Fruit fly (Drosophila melanogaster) whole organism, embryonic: Measurements from ENCODE around the gene CG4770.

Source experiments
- Aef1 ChIP-seq: fragments of 200-800 bp; sonication (Bioruptor generic); IDR thresholded peaks from 3 replicates; pipeline ENCODE4 v1.3.6; 2022; ENCODE audit warnings: missing biosample characterization, missing genetic modification characterization
- Awh ChIP-seq: fragments of 200-800 bp; sonication (Bioruptor generic); IDR thresholded peaks from 2 replicates; pipeline ENCODE4, ENCODE4 v1.3.6; 2022; ENCODE audit warnings: missing biosample characterization, missing genetic modification characterization
- CG10366 ChIP-seq: fragments of 200-800 bp; sonication (Bioruptor generic); IDR thresholded peaks from 2 replicates; pipeline ENCODE4 v1.3.6; 2022; ENCODE audit warnings: missing biosample characterization, missing genetic modification characterization
- CG11696 ChIP-seq: fragments of 200-800 bp; sonication (Bioruptor generic); IDR thresholded peaks from 2 replicates; pipeline ENCODE4 v1.3.6; 2022; ENCODE audit warnings: missing biosample characterization, missing genetic modification characterization
- CG12769 ChIP-seq: fragments of 200-800 bp; sonication (Bioruptor generic); optimal IDR thresholded peaks from 2 replicates; lab custom pipeline; 2019; ENCODE audit warnings: missing biosample characterization, mild to moderate bottlenecking, missing genetic modification characterization, moderate library complexity
- CG16863 ChIP-seq: fragments of 200-800 bp; sonication (Bioruptor generic); optimal IDR thresholded peaks from 3 replicates; lab custom pipeline; 2016; ENCODE audit warnings: missing biosample characterization, missing genetic modification characterization
- CG2712 ChIP-seq: fragments of 200-800 bp; optimal IDR thresholded peaks from 3 replicates; lab custom pipeline; 2019; ENCODE audit warnings: missing biosample characterization, mild to moderate bottlenecking, missing genetic modification characterization, moderate library complexity
- CG32532 ChIP-seq: fragments of 200-800 bp; sonication (Bioruptor generic); IDR thresholded peaks from 2 replicates; pipeline ENCODE4 v1.3.6; 2022; ENCODE audit warnings: missing biosample characterization, missing genetic modification characterization
- CG3847 ChIP-seq: fragments of 200-800 bp; sonication (Bioruptor generic); IDR thresholded peaks from 2 replicates; pipeline ENCODE4 v1.3.6; 2022; ENCODE audit warnings: missing biosample characterization, missing genetic modification characterization
- CG6689 ChIP-seq: fragments of 200-800 bp; sonication (Bioruptor generic); IDR thresholded peaks from 2 replicates; pipeline ENCODE4 v1.3.6; 2022; ENCODE audit warnings: missing biosample characterization, missing genetic modification characterization
- CG6813 ChIP-seq: fragments of 200-800 bp; sonication (Bioruptor generic); optimal IDR thresholded peaks from 2 replicates; lab custom pipeline; 2017; ENCODE audit warnings: missing biosample characterization, missing genetic modification characterization, mild to moderate bottlenecking, moderate library complexity, missing genetic modification reagents
- CG7556 ChIP-seq: fragments of 200-800 bp; sonication (Bioruptor generic); optimal IDR thresholded peaks from 2 replicates; lab custom pipeline; 2017; ENCODE audit warnings: missing biosample characterization, mild to moderate bottlenecking, missing genetic modification characterization
- CG9932 ChIP-seq: fragments of 200-800 bp; sonication (Bioruptor generic); IDR thresholded peaks from 2 replicates; pipeline ENCODE4 v1.3.6; 2022; ENCODE audit warnings: missing biosample characterization, missing genetic modification characterization
- CTCF ChIP-seq: fragments of 200-800 bp; sonication (Bioruptor generic); optimal IDR thresholded peaks from 2 replicates; lab custom pipeline; 2017; ENCODE audit warnings: missing biosample characterization, mild to moderate bottlenecking, missing genetic modification characterization, moderate library complexity
- Dip3 ChIP-seq: fragments of 200-800 bp; sonication (Bioruptor generic); optimal IDR thresholded peaks from 3 replicates; lab custom pipeline; 2016; ENCODE audit warnings: missing biosample characterization, missing genetic modification characterization
- Ets65A ChIP-seq: fragments of 200-800 bp; sonication (Bioruptor generic); peaks from one replicate; lab custom pipeline; 2016; ENCODE audit warnings: missing biosample characterization, missing genetic modification characterization
- H2.0 ChIP-seq: fragments of 200-800 bp; sonication (Bioruptor generic); IDR thresholded peaks from 2 replicates; pipeline ENCODE4 v1.3.6; 2022; ENCODE audit warnings: missing biosample characterization, missing genetic modification characterization
- HLH3B ChIP-seq: fragments of 200-800 bp; sonication (Bioruptor generic); IDR thresholded peaks from 2 replicates; pipeline ENCODE4 v1.3.6; 2022; ENCODE audit warnings: missing biosample characterization, missing genetic modification characterization
- Lhr ChIP-seq: fragments of 200-800 bp; sonication (Bioruptor generic); optimal IDR thresholded peaks from 3 replicates; lab custom pipeline; 2017; ENCODE audit warnings: mild to moderate bottlenecking, missing biosample characterization, missing genetic modification reagents, missing genetic modification characterization
- Lim3 ChIP-seq: fragments of 200-800 bp; sonication (Bioruptor generic); IDR thresholded peaks from 2 replicates; pipeline ENCODE4 v1.3.6; 2022; ENCODE audit warnings: missing biosample characterization, missing genetic modification characterization
- Med ChIP-seq: fragments of 200-800 bp; sonication (Bioruptor generic); peaks from one replicate; lab custom pipeline; 2016; ENCODE audit warnings: missing biosample characterization, missing genetic modification characterization, mild to moderate bottlenecking, inconsistent platforms, moderate library complexity
- Nf-YA ChIP-seq: fragments of 200-800 bp; sonication (Bioruptor generic); IDR thresholded peaks from 2 replicates; pipeline ENCODE4 v1.3.6; 2022; ENCODE audit warnings: missing biosample characterization, missing genetic modification characterization
- NfI ChIP-seq: fragments of 200-800 bp; sonication (Bioruptor generic); optimal IDR thresholded peaks from 3 replicates; lab custom pipeline; 2018; ENCODE audit warnings: missing biosample characterization, mild to moderate bottlenecking, missing genetic modification characterization, moderate library complexity
- Sox102F ChIP-seq: fragments of 200-800 bp; sonication (Bioruptor generic); optimal IDR thresholded peaks from 2 replicates; lab custom pipeline; 2018; ENCODE audit warnings: missing biosample characterization, mild to moderate bottlenecking, missing genetic modification characterization, moderate library complexity
- Usf ChIP-seq: fragments of 200-800 bp; sonication (Bioruptor generic); optimal IDR thresholded peaks from 2 replicates; lab custom pipeline; 2017; ENCODE audit warnings: missing genotype, missing biosample characterization, missing genetic modification characterization
- dmrt99B ChIP-seq: fragments of 200-800 bp; sonication (Bioruptor generic); optimal IDR thresholded peaks from 2 replicates; lab custom pipeline; 2018; ENCODE audit warnings: missing biosample characterization, mild to moderate bottlenecking, missing genetic modification characterization, moderate library complexity
- emc ChIP-seq: fragments of 200-800 bp; sonication (Bioruptor generic); optimal IDR thresholded peaks from 2 replicates; lab custom pipeline; 2016; ENCODE audit warnings: missing biosample characterization, missing genetic modification characterization
- eve ChIP-seq, 2 experiments: fragments of >200 bp; optimal IDR thresholded peaks; 2 replicates each; lab custom pipeline; 2017; ENCODE audit warnings: missing biosample characterization in 2 of 2, missing genetic modification characterization in 2 of 2
- gem ChIP-seq: fragments of 200-800 bp; sonication (Bioruptor generic); optimal IDR thresholded peaks from 2 replicates; lab custom pipeline; 2019; ENCODE audit warnings: missing biosample characterization, mild to moderate bottlenecking, missing genetic modification characterization, moderate library complexity
- insv ChIP-seq, 2 experiments: fragments of 200-800 bp; sonication (Bioruptor generic); optimal IDR thresholded peaks; 3 replicates each; lab custom pipeline; 2016 to 2018; ENCODE audit warnings: missing biosample characterization in 2 of 2, missing genetic modification characterization in 2 of 2
- kah ChIP-seq: fragments of 200-800 bp; sonication (Bioruptor generic); optimal IDR thresholded peaks from 2 replicates; lab custom pipeline; 2018; ENCODE audit warnings: missing biosample characterization, mild to moderate bottlenecking, missing genetic modification characterization
- onecut ChIP-seq: fragments of 200-800 bp; sonication (Bioruptor generic); IDR thresholded peaks from 2 replicates; pipeline ENCODE4 v1.3.6; 2022; ENCODE audit warnings: missing biosample characterization, missing genetic modification characterization
- peb ChIP-seq: fragments of 200-800 bp; sonication (Bioruptor generic); IDR thresholded peaks from 2 replicates; pipeline ENCODE4 v1.3.6; 2022; ENCODE audit warnings: missing biosample characterization, missing genetic modification characterization
- pfk ChIP-seq: fragments of 200-800 bp; sonication (Bioruptor generic); optimal IDR thresholded peaks from 2 replicates; lab custom pipeline; 2018; ENCODE audit warnings: missing biosample characterization, mild to moderate bottlenecking, missing genetic modification characterization, moderate library complexity
- pita ChIP-seq: fragments of 200-800 bp; sonication (Bioruptor generic); optimal IDR thresholded peaks from 2 replicates; lab custom pipeline; 2017; ENCODE audit warnings: missing biosample characterization, mild to moderate bottlenecking, missing genetic modification characterization
- prd ChIP-seq, 3 experiments: fragments of >200 bp in 2 of 3; fragments of 200-800 bp in 1 of 3; sonication (Bioruptor generic) in 1 of 3; optimal IDR thresholded peaks in 2 of 3; IDR thresholded peaks in 1 of 3; 2 replicates in 2 of 3; 3 replicates in 1 of 3; pipeline versions ENCODE4 v1.3.6 to Lab custom; 2017 to 2022; ENCODE audit warnings: missing biosample characterization in 1 of 3, missing genetic modification characterization in 1 of 3
- row ChIP-seq: fragments of 200-800 bp; sonication (Bioruptor generic); IDR thresholded peaks from 3 replicates; pipeline ENCODE4 v1.3.6; 2022; ENCODE audit warnings: missing biosample characterization, missing genetic modification characterization
- sens ChIP-seq: fragments of 200-800 bp; sonication (Bioruptor generic); peaks from one replicate; lab custom pipeline; 2016; ENCODE audit warnings: missing biosample characterization, missing genetic modification characterization
- sisA ChIP-seq: fragments of 200-800 bp; sonication (Bioruptor generic); IDR thresholded peaks from 2 replicates; pipeline ENCODE4 v1.3.6; 2022; ENCODE audit warnings: missing biosample characterization, missing genetic modification characterization
- slbo ChIP-seq: fragments of 200-800 bp; sonication (Bioruptor generic); IDR thresholded peaks from 2 replicates; pipeline ENCODE4 v1.3.6; 2022; ENCODE audit warnings: missing biosample characterization, missing genetic modification characterization
- so ChIP-seq: fragments of 200-800 bp; sonication (Bioruptor generic); IDR thresholded peaks from 3 replicates; pipeline ENCODE4 v1.3.6; 2022; ENCODE audit warnings: missing biosample characterization, missing genetic modification characterization
- sob ChIP-seq: fragments of 200-800 bp; sonication (Bioruptor generic); IDR thresholded peaks from 2 replicates; pipeline ENCODE4 v1.3.6; 2022; ENCODE audit warnings: missing biosample characterization, missing genetic modification characterization
- sr ChIP-seq: fragments of 200-800 bp; sonication (Bioruptor generic); IDR thresholded peaks from 3 replicates; pipeline ENCODE4 v1.3.6; 2022; ENCODE audit warnings: missing biosample characterization, missing genetic modification characterization
- stc ChIP-seq: fragments of 200-800 bp; sonication (Bioruptor generic); IDR thresholded peaks from 2 replicates; pipeline ENCODE4 v1.3.6; 2022; ENCODE audit warnings: missing biosample characterization, missing genetic modification characterization
- tin ChIP-seq: fragments of 200-800 bp; sonication (Bioruptor generic); optimal IDR thresholded peaks from 3 replicates; lab custom pipeline; 2016; ENCODE audit warnings: missing biosample characterization, missing genetic modification characterization
- toy ChIP-seq: fragments of 200-800 bp; sonication (Bioruptor generic); IDR thresholded peaks from 2 replicates; pipeline ENCODE4 v1.3.6; 2022; ENCODE audit warnings: missing biosample characterization, missing genetic modification characterization
- unc-4 ChIP-seq: fragments of 200-800 bp; sonication (Bioruptor generic); IDR thresholded peaks from 2 replicates; pipeline ENCODE4 v1.3.6; 2022; ENCODE audit warnings: missing biosample characterization, missing genetic modification characterization; ENCODE audit not compliant: partially characterized antibody
- vvl ChIP-seq: fragments of 200-800 bp; sonication (Bioruptor generic); IDR thresholded peaks from 2 replicates; pipeline ENCODE4 v1.3.6; 2022; ENCODE audit warnings: missing biosample characterization, missing genetic modification characterization
- wor ChIP-seq: fragments of 200-800 bp; sonication (Bioruptor generic); IDR thresholded peaks from 2 replicates; pipeline ENCODE4 v1.3.6; 2022; ENCODE audit warnings: missing biosample characterization, missing genetic modification characterization

The CG4770 gene

dm6 chr3R:19890340-19890998, 27.8 kb upstream of the CG4770 start, which contains the start of gene CG4733 (continued):
- no peak for TF ChIP-seq CG10366 (GFP tag; lab: Robert Waterston, UW)
- TF ChIP-seq CG3847: 0 out of 2 replicates have a peak, but pooled peaks have one; percentile 13
- TF ChIP-seq tin: no peak
- TF ChIP-seq wor: no peak
- no peak for TF ChIP-seq pita
- no peak for TF ChIP-seq Aef1 (GFP tag; lab: Robert Waterston, UW)
- TF ChIP-seq Ets65A: peak; percentile 67
- no peak for TF ChIP-seq CG6813
- TF ChIP-seq CG2712 (tag; lab: Kevin White, UChicago): no peak
- no peak for TF ChIP-seq unc-4 (GFP tag; lab: Robert Waterston, UW)
- no peak for TF ChIP-seq onecut (GFP tag; lab: Robert Waterston, UW)
- TF ChIP-seq, all 482 proteins: peak for 73

dm6 chr3R:19891363-19891762, 26.9 kb upstream of the CG4770 start:
- TF ChIP-seq CG9932 (GFP tag; lab: Robert Waterston, UW): peak; percentile 24; the same call in 1 of the 2 replicates
- TF ChIP-seq CG6689: no peak
- TF ChIP-seq prd (optimal IDR thresholded peaks at IDR 0.05; lab: Kevin White, UChicago): no peak
- TF ChIP-seq prd (GFP tag; IDR thresholded peaks at IDR 0.05; lab: Robert Waterston, UW): 0 out of 3 replicates have a peak, but pooled peaks have one; percentile 6
- 0 out of 2 replicates have a peak, but pooled peaks have one; percentile 10 for TF ChIP-seq wor
- no peak for TF ChIP-seq Usf (GFP tag; lab: Kevin White, UChicago)
- peak; percentile 13 for TF ChIP-seq Ets65A
- no peak for TF ChIP-seq peb (GFP tag; lab: Robert Waterston, UW)
- peak; percentile 29; the same call in 1 of the 3 replicates for TF ChIP-seq row
- TF ChIP-seq Dip3: no peak
- no peak for TF ChIP-seq Lhr (GFP tag; lab: Kevin White, UChicago)
- TF ChIP-seq CG12769 (tag; lab: Kevin White, UChicago): peak; percentile 85
- peak; percentile 84 for TF ChIP-seq CG11696 (GFP tag; lab: Robert Waterston, UW)
- TF ChIP-seq sens (GFP tag; lab: Kevin White, UChicago): peak; percentile 74
- no peak for TF ChIP-seq eve (GFP tag; optimal IDR thresholded peaks at IDR 0.05; lab: Kevin White, UChicago)
- TF ChIP-seq emc: no peak
- TF ChIP-seq sisA: peak; percentile 15; the same call in 1 of the 2 replicates
- no peak for TF ChIP-seq toy (GFP tag; lab: Robert Waterston, UW)
- TF ChIP-seq pfk (GFP tag; lab: Kevin White, UChicago): peak; percentile 71
- TF ChIP-seq NfI (GFP tag; lab: Kevin White, UChicago): no peak
- no peak for TF ChIP-seq kah (GFP tag; lab: Kevin White, UChicago)
- 0 out of 3 replicates have a peak, but pooled peaks have one; percentile 30 for TF ChIP-seq sr (GFP tag; lab: Robert Waterston, UW)
- 0 out of 2 replicates have a peak, but pooled peaks have one; percentile 22 for TF ChIP-seq Nf-YA (GFP tag; lab: Robert Waterston, UW)
- peak; percentile 6 for TF ChIP-seq gem (tag; lab: Kevin White, UChicago)
- TF ChIP-seq sob (GFP tag; lab: Robert Waterston, UW): 0 out of 2 replicates have a peak, but pooled peaks have one; percentile 19
- no peak for TF ChIP-seq CG7556 (GFP tag; lab: Kevin White, UChicago)
- TF ChIP-seq insv (GFP tag; optimal IDR thresholded peaks at IDR 0.05; lab: Kevin White, UChicago): no peak
- TF ChIP-seq Med: peak; percentile 50
- no peak for TF ChIP-seq CG16863 (GFP tag; lab: Kevin White, UChicago)
- no peak for TF ChIP-seq dmrt99B (tag; lab: Kevin White, UChicago)
- no peak for TF ChIP-seq so (GFP tag; lab: Robert Waterston, UW)
- no peak for TF ChIP-seq Awh (GFP tag; lab: Robert Waterston, UW)
- TF ChIP-seq HLH3B: peak; percentile 23; the same call in 1 of the 2 replicates
- TF ChIP-seq CG32532 (GFP tag; lab: Robert Waterston, UW): peak; percentile 10; the same call in 1 of the 2 replicates
- TF ChIP-seq vvl (GFP tag; lab: Robert Waterston, UW): peak; percentile 43; the same call in 1 of the 2 replicates
- TF ChIP-seq slbo: peak; percentile 23; the same call in 1 of the 2 replicates
- TF ChIP-seq Sox102F: peak; percentile 8
- no peak for TF ChIP-seq Lim3
- TF ChIP-seq H2.0 (GFP tag; lab: Robert Waterston, UW): peak; percentile 18; the same call in 1 of the 2 replicates
- no peak for TF ChIP-seq CTCF (GFP tag; lab: Kevin White, UChicago)
- 0 out of 2 replicates have a peak, but pooled peaks have one; percentile 23 for TF ChIP-seq stc (GFP tag; lab: Robert Waterston, UW)
